Fruit fly (Drosophila melanogaster) whole organism, embryonic: ENCODE results near the gene dls.

ENCODE experiments used
- Asciz ChIP-seq: fragments of 200-800 bp; sonication (Bioruptor generic); optimal IDR thresholded peaks from 2 replicates; lab custom pipeline; 2017; ENCODE audit warnings: missing biosample characterization, mild to moderate bottlenecking, missing genetic modification characterization, missing genetic modification reagents
- CG10543 ChIP-seq: fragments of 200-800 bp; sonication (Bioruptor generic); optimal IDR thresholded peaks from 3 replicates; lab custom pipeline; 2017; ENCODE audit warnings: missing biosample characterization, mild to moderate bottlenecking, missing genetic modification characterization, moderate library complexity
- CG11247 ChIP-seq: fragments of 200-800 bp; sonication (Bioruptor generic); IDR thresholded peaks from 2 replicates; pipeline ENCODE4 v1.3.6; 2022; ENCODE audit warnings: missing biosample characterization, missing genetic modification characterization
- CG11504 ChIP-seq: fragments of 200-800 bp; sonication (Bioruptor generic); optimal IDR thresholded peaks from 3 replicates; lab custom pipeline; 2019; ENCODE audit warnings: missing biosample characterization, mild to moderate bottlenecking, missing genetic modification characterization, moderate library complexity
- CG11695 ChIP-seq: fragments of 200-800 bp; sonication (Bioruptor generic); IDR thresholded peaks from 3 replicates; pipeline ENCODE4 v1.3.6; 2022; ENCODE audit warnings: missing biosample characterization, missing genetic modification characterization
- CG1233 ChIP-seq: fragments of 200-800 bp; sonication (Bioruptor generic); optimal IDR thresholded peaks from 4 replicates; lab custom pipeline; 2018; ENCODE audit warnings: missing biosample characterization, mild to moderate bottlenecking, missing genetic modification characterization
- CG12391 ChIP-seq: fragments of 200-800 bp; sonication (Bioruptor generic); optimal IDR thresholded peaks from 3 replicates; lab custom pipeline; 2018; ENCODE audit warnings: missing biosample characterization, mild to moderate bottlenecking, missing genetic modification characterization, moderate library complexity
- CG12659 ChIP-seq: fragments of 200-800 bp; sonication (Bioruptor generic); optimal IDR thresholded peaks from 3 replicates; lab custom pipeline; 2017; ENCODE audit warnings: mild to moderate bottlenecking, missing biosample characterization, missing genetic modification reagents, missing genetic modification characterization
- CG16815 ChIP-seq: fragments of 200-800 bp; sonication (Bioruptor generic); optimal IDR thresholded peaks from 3 replicates; lab custom pipeline; 2017; ENCODE audit warnings: missing biosample characterization, mild to moderate bottlenecking, missing genetic modification characterization
- CG17361 ChIP-seq: fragments of 200-800 bp; sonication (Bioruptor generic); IDR thresholded peaks from 3 replicates; pipeline ENCODE4 v1.3.6; 2022; ENCODE audit warnings: missing biosample characterization, missing genetic modification characterization
- CG2120 ChIP-seq: fragments of 200-800 bp; sonication (Bioruptor generic); optimal IDR thresholded peaks from 3 replicates; lab custom pipeline; 2016; ENCODE audit warnings: missing biosample characterization, missing genetic modification characterization
- CG2678 ChIP-seq: fragments of 200-800 bp; sonication (Bioruptor generic); optimal IDR thresholded peaks from 3 replicates; lab custom pipeline; 2019; ENCODE audit warnings: missing biosample characterization, mild to moderate bottlenecking, missing genetic modification characterization, moderate library complexity
- CG30403 ChIP-seq: fragments of 200-800 bp; sonication (Bioruptor generic); optimal IDR thresholded peaks from 3 replicates; lab custom pipeline; 2016; ENCODE audit warnings: missing biosample characterization, missing genetic modification characterization
- CG3065 ChIP-seq: fragments of 200-800 bp; sonication (Bioruptor generic); optimal IDR thresholded peaks from 2 replicates; lab custom pipeline; 2016; ENCODE audit warnings: missing biosample characterization, missing genetic modification characterization
- CG34376 ChIP-seq: fragments of 200-800 bp; sonication (Bioruptor generic); optimal IDR thresholded peaks from 2 replicates; lab custom pipeline; 2018; ENCODE audit warnings: missing biosample characterization, mild to moderate bottlenecking, missing genetic modification characterization
- CG3995 ChIP-seq: fragments of 200-800 bp; sonication (Bioruptor generic); optimal IDR thresholded peaks from 3 replicates; lab custom pipeline; 2016; ENCODE audit warnings: missing biosample characterization, missing genetic modification characterization
- CG43689 ChIP-seq: fragments of 200-800 bp; sonication (Bioruptor generic); IDR thresholded peaks from 2 replicates; pipeline ENCODE4 v1.3.6; 2022; ENCODE audit warnings: missing biosample characterization, missing genetic modification characterization
- CG7357 ChIP-seq: fragments of 200-800 bp; sonication (Bioruptor generic); IDR thresholded peaks from 3 replicates; pipeline ENCODE4 v1.3.6; 2022; ENCODE audit warnings: missing biosample characterization, missing genetic modification characterization
- CG7372 ChIP-seq: fragments of 200-800 bp; sonication (Bioruptor generic); IDR thresholded peaks from 2 replicates; pipeline ENCODE4 v1.3.6; 2022; ENCODE audit warnings: missing biosample characterization, missing genetic modification characterization
- CG8924 ChIP-seq: fragments of 200-800 bp; optimal IDR thresholded peaks from 3 replicates; lab custom pipeline; 2019; ENCODE audit warnings: missing biosample characterization, mild to moderate bottlenecking, missing genetic modification characterization, moderate library complexity
- CG9727 ChIP-seq: fragments of 200-800 bp; sonication (Bioruptor generic); optimal IDR thresholded peaks from 3 replicates; lab custom pipeline; 2017; ENCODE audit warnings: missing biosample characterization, mild to moderate bottlenecking, missing genetic modification characterization
- CoRest ChIP-seq: fragments of 200-800 bp; sonication (Bioruptor generic); optimal IDR thresholded peaks from 3 replicates; lab custom pipeline; 2018; ENCODE audit warnings: missing biosample characterization, mild to moderate bottlenecking, missing genetic modification characterization, moderate library complexity
- Dek ChIP-seq: fragments of 200-800 bp; sonication (Bioruptor generic); optimal IDR thresholded peaks from 3 replicates; lab custom pipeline; 2019; ENCODE audit warnings: missing biosample characterization, mild to moderate bottlenecking, missing genetic modification characterization, moderate library complexity
- E2f2 ChIP-seq: fragments of 200-800 bp; sonication (Bioruptor generic); IDR thresholded peaks from 2 replicates; pipeline ENCODE4 v1.3.6; 2022; ENCODE audit warnings: missing biosample characterization, missing genetic modification characterization
- ERR ChIP-seq: fragments of 200-800 bp; sonication (Bioruptor generic); optimal IDR thresholded peaks from 2 replicates; lab custom pipeline; 2016; ENCODE audit warnings: missing biosample characterization, missing genetic modification characterization
- Fer1 ChIP-seq: fragments of 200-800 bp; sonication (Bioruptor generic); optimal IDR thresholded peaks from 2 replicates; lab custom pipeline; 2017; ENCODE audit warnings: missing biosample characterization, mild to moderate bottlenecking, missing genetic modification characterization
- Hr3 ChIP-seq: fragments of 200-800 bp; sonication (Bioruptor generic); optimal IDR thresholded peaks from 3 replicates; lab custom pipeline; 2016; ENCODE audit warnings: missing biosample characterization, missing genetic modification characterization
- Hr51 ChIP-seq, 2 experiments: fragments of 200-800 bp; sonication (Bioruptor generic); optimal IDR thresholded peaks; 2 replicates in 1 of 2; 3 replicates in 1 of 2; lab custom pipeline; 2016 to 2018; ENCODE audit warnings: missing biosample characterization in 2 of 2, missing genetic modification characterization in 2 of 2, mild to moderate bottlenecking in 1 of 2, moderate library complexity in 1 of 2
- MBD-R2 ChIP-seq: fragments of 200-800 bp; sonication (Bioruptor generic); IDR thresholded peaks from 2 replicates; pipeline ENCODE4 v1.3.6; 2022; ENCODE audit warnings: missing biosample characterization, missing genetic modification characterization
- Med ChIP-seq: fragments of 200-800 bp; sonication (Bioruptor generic); peaks from one replicate; lab custom pipeline; 2016; ENCODE audit warnings: missing biosample characterization, missing genetic modification characterization, mild to moderate bottlenecking, inconsistent platforms, moderate library complexity
- Nf-YC ChIP-seq: fragments of 200-800 bp; optimal IDR thresholded peaks from 3 replicates; lab custom pipeline; 2019; ENCODE audit warnings: missing biosample characterization, mild to moderate bottlenecking, missing genetic modification characterization, moderate library complexity
- Pdp1 ChIP-seq, 2 experiments: fragments of 200-800 bp; sonication (Bioruptor generic); optimal IDR thresholded peaks; 3 replicates each; lab custom pipeline; 2016; ENCODE audit warnings: missing biosample characterization in 2 of 2, missing genetic modification characterization in 2 of 2, mild to moderate bottlenecking in 1 of 2, moderate library complexity in 1 of 2
- Xbp1 ChIP-seq: fragments of 200-800 bp; sonication (Bioruptor generic); optimal IDR thresholded peaks from 3 replicates; lab custom pipeline; 2016; ENCODE audit warnings: missing biosample characterization, mild to moderate bottlenecking, missing genetic modification characterization
- amos ChIP-seq: fragments of 200-800 bp; sonication (Bioruptor generic); IDR thresholded peaks from 2 replicates; pipeline ENCODE4 v1.3.6; 2022; ENCODE audit warnings: missing biosample characterization, missing genetic modification characterization; ENCODE audit not compliant: partially characterized antibody
- ase ChIP-seq: fragments of 200-800 bp; sonication (Bioruptor generic); IDR thresholded peaks from 3 replicates; pipeline ENCODE4 v1.3.6; 2022; ENCODE audit warnings: missing biosample characterization, missing genetic modification characterization
- bsh ChIP-seq, 2 experiments: fragments of 200-800 bp; sonication (Bioruptor generic); optimal IDR thresholded peaks; 2 replicates each; lab custom pipeline; 2017 to 2018; ENCODE audit warnings: mild to moderate bottlenecking in 2 of 2, missing biosample characterization in 2 of 2, missing genetic modification characterization in 2 of 2, moderate library complexity in 1 of 2
- crol ChIP-seq: fragments of 200-800 bp; sonication (Bioruptor generic); IDR thresholded peaks from 2 replicates; pipeline ENCODE4 v1.3.6; 2022; ENCODE audit warnings: missing biosample characterization, missing genetic modification characterization
- cwo ChIP-seq: fragments of 200-800 bp; sonication (Bioruptor generic); optimal IDR thresholded peaks from 3 replicates; lab custom pipeline; 2017; ENCODE audit warnings: missing biosample characterization, missing genetic modification characterization, mild to moderate bottlenecking, moderate library complexity, missing genetic modification reagents
- dm ChIP-seq: fragments of 200-800 bp; sonication (Bioruptor generic); optimal IDR thresholded peaks from 3 replicates; lab custom pipeline; 2016; ENCODE audit warnings: missing biosample characterization, missing genetic modification characterization
- dmrt11E ChIP-seq: fragments of 200-800 bp; sonication (Bioruptor generic); optimal IDR thresholded peaks from 3 replicates; lab custom pipeline; 2018; ENCODE audit warnings: missing biosample characterization, mild to moderate bottlenecking, missing genetic modification characterization, moderate library complexity
- dmrt99B ChIP-seq: fragments of 200-800 bp; sonication (Bioruptor generic); optimal IDR thresholded peaks from 2 replicates; lab custom pipeline; 2018; ENCODE audit warnings: missing biosample characterization, mild to moderate bottlenecking, missing genetic modification characterization, moderate library complexity
- fd3F ChIP-seq: fragments of 200-800 bp; sonication (Bioruptor generic); optimal IDR thresholded peaks from 2 replicates; lab custom pipeline; 2018; ENCODE audit warnings: missing biosample characterization, mild to moderate bottlenecking, missing genetic modification characterization, moderate library complexity
- grn ChIP-seq: fragments of 200-800 bp; sonication (Bioruptor generic); optimal IDR thresholded peaks from 3 replicates; lab custom pipeline; 2017; ENCODE audit warnings: missing biosample characterization, missing genetic modification characterization
- hb ChIP-seq: fragments of 200-800 bp; sonication (Bioruptor generic); IDR thresholded peaks from 3 replicates; pipeline ENCODE4 v1.3.6; 2022; ENCODE audit warnings: missing biosample characterization, missing genetic modification characterization; ENCODE audit not compliant: partially characterized antibody
- jigr1 ChIP-seq: fragments of 200-800 bp; sonication (Bioruptor generic); IDR thresholded peaks from 3 replicates; pipeline ENCODE4 v1.3.6; 2022; ENCODE audit warnings: missing biosample characterization, missing genetic modification characterization
- kni ChIP-seq: fragments of 200-800 bp; sonication (Bioruptor generic); optimal IDR thresholded peaks from 3 replicates; lab custom pipeline; 2017; ENCODE audit warnings: mild to moderate bottlenecking, missing biosample characterization, missing genetic modification reagents, missing genetic modification characterization
- lab ChIP-seq: fragments of 200-800 bp; sonication (Bioruptor generic); optimal IDR thresholded peaks from 3 replicates; lab custom pipeline; 2017; ENCODE audit warnings: missing biosample characterization, missing genetic modification characterization, mild to moderate bottlenecking, moderate library complexity, missing genetic modification reagents
- pho ChIP-seq: fragments of 200-800 bp; sonication (Bioruptor generic); optimal IDR thresholded peaks from 2 replicates; lab custom pipeline; 2016; ENCODE audit warnings: missing biosample characterization, missing genetic modification characterization
- sim ChIP-seq: fragments of 200-800 bp; sonication (Bioruptor generic); IDR thresholded peaks from 2 replicates; pipeline ENCODE4 v1.3.6; 2022; ENCODE audit warnings: missing biosample characterization, missing genetic modification characterization
- zen2 ChIP-seq: fragments of 200-800 bp; sonication (Bioruptor generic); IDR thresholded peaks from 3 replicates; pipeline ENCODE4 v1.3.6; 2022; ENCODE audit warnings: missing biosample characterization, missing genetic modification characterization; ENCODE audit not compliant: partially characterized antibody

Gene dls

dm6 chr3L:16202550-16202949 is 1.4 kb downstream of the dls start (continued):
- peak; percentile 32 for TF ChIP-seq CG8924
- peak; percentile 51 for TF ChIP-seq CoRest (tag; lab: Kevin White, UChicago)
- TF ChIP-seq kni (GFP tag; lab: Kevin White, UChicago): no peak
- TF ChIP-seq Med (GFP tag; lab: Kevin White, UChicago): peak; percentile 62
- TF ChIP-seq CG16815: peak; percentile 23
- peak; percentile 42 for TF ChIP-seq CG30403 (GFP tag; lab: Kevin White, UChicago)
- TF ChIP-seq CG11695 (GFP tag; lab: Robert Waterston, UW): peak; percentile 51; the same call in 2 of the 3 replicates
- no peak for TF ChIP-seq CG3995
- TF ChIP-seq dm (GFP tag; lab: Kevin White, UChicago): no peak
- TF ChIP-seq hb (GFP tag; lab: Robert Waterston, UW): no peak
- TF ChIP-seq CG7372 (GFP tag; lab: Robert Waterston, UW): 0 out of 2 replicates have a peak, but pooled peaks have one; percentile 35
- peak; percentile 51 for TF ChIP-seq CG9727 (GFP tag; lab: Kevin White, UChicago)
- peak; percentile 69 for TF ChIP-seq CG2120
- no peak for TF ChIP-seq CG43689 (GFP tag; lab: Robert Waterston, UW)
- TF ChIP-seq grn (GFP tag; lab: Kevin White, UChicago): no peak
- peak; percentile 76 for TF ChIP-seq CG2678 (tag; lab: Kevin White, UChicago)
- peak; percentile 18 for TF ChIP-seq CG12391 (tag; lab: Kevin White, UChicago)
- TF ChIP-seq CG34376: no peak
- no peak for TF ChIP-seq E2f2
- TF ChIP-seq Nf-YC (tag; lab: Kevin White, UChicago): peak; percentile 22
- TF ChIP-seq sim (GFP tag; lab: Robert Waterston, UW): no peak
- peak in 1 of 2 experiments; percentile 38 for TF ChIP-seq bsh (GFP tag; optimal IDR thresholded peaks at IDR 0.05; lab: Kevin White, UChicago)
- peak; percentile 36 for TF ChIP-seq cwo
- 0 out of 3 replicates have a peak, but pooled peaks have one; percentile 10 for TF ChIP-seq CG7357 (GFP tag; lab: Robert Waterston, UW)
- TF ChIP-seq jigr1 (GFP tag; lab: Robert Waterston, UW): no peak
- TF ChIP-seq CG11504 (tag; lab: Kevin White, UChicago): peak; percentile 67
- TF ChIP-seq CG10543: peak; percentile 12
- peak; percentile 54; the same call in 2 of the 3 replicates for TF ChIP-seq CG17361 (GFP tag; lab: Robert Waterston, UW)
- peak; percentile 71 for TF ChIP-seq Fer1 (GFP tag; lab: Kevin White, UChicago)
- peak; percentile 46 for TF ChIP-seq lab (GFP tag; lab: Kevin White, UChicago)
- TF ChIP-seq amos (GFP tag; lab: Robert Waterston, UW): no peak
- TF ChIP-seq Hr3 (GFP tag; lab: Kevin White, UChicago): peak; percentile 4
- TF ChIP-seq dmrt99B (tag; lab: Kevin White, UChicago): peak; percentile 61
- TF ChIP-seq Xbp1: peak; percentile 1
- TF ChIP-seq Asciz: peak; percentile 10
- TF ChIP-seq CG1233 (GFP tag; lab: Kevin White, UChicago): peak; percentile 13
- TF ChIP-seq Hr51 (GFP tag; optimal IDR thresholded peaks at IDR 0.05; lab: Kevin White, UChicago): peak in 1 of 2 experiments; percentile 53
- no peak for TF ChIP-seq crol
- no peak for TF ChIP-seq pho (GFP tag; lab: Kevin White, UChicago)
- no peak for TF ChIP-seq Dek (tag; lab: Kevin White, UChicago)
- TF ChIP-seq zen2 (GFP tag; lab: Robert Waterston, UW): no peak
- no peak for TF ChIP-seq ase (GFP tag; lab: Robert Waterston, UW)
- TF ChIP-seq fd3F (GFP tag; lab: Kevin White, UChicago): peak; percentile 40
- no peak for TF ChIP-seq CG11247
- peak; percentile 20 for TF ChIP-seq CG12659
- TF ChIP-seq ERR (GFP tag; lab: Kevin White, UChicago): no peak
- TF ChIP-seq Pdp1 (GFP tag; optimal IDR thresholded peaks at IDR 0.05; lab: Kevin White, UChicago): peak; percentile 13 to 87
- TF ChIP-seq MBD-R2: 0 out of 2 replicates have a peak, but pooled peaks have one; percentile 14
- no peak for TF ChIP-seq dmrt11E (tag; lab: Kevin White, UChicago)
- no peak for TF ChIP-seq CG3065 (GFP tag; lab: Kevin White, UChicago)
